Worm (Caenorhabditis elegans): ENCODE results near the gene nlr-1.

The nlr-1 gene

ce11 chrIV:12211292-12211691, 33.2 kb upstream of the nlr-1 start:
- TF ChIP-seq nhr-23 (tag; optimal IDR thresholded peaks at IDR 0.05) = no peak
- no peak for TF ChIP-seq gmeb-1 (tag; optimal IDR thresholded peaks at IDR 0.05)
- no peak for TF ChIP-seq C34F6.9 (tag; optimal IDR thresholded peaks at IDR 0.05)
- TF ChIP-seq nhr-25 (tag; optimal IDR thresholded peaks at IDR 0.05) = no peak
- TF ChIP-seq nhr-6 (tag; optimal IDR thresholded peaks at IDR 0.05) = no peak
- TF ChIP-seq unc-39 (tag; optimal IDR thresholded peaks at IDR 0.05) = no peak

ce11 chrIV:12208984-12209676, 31.0 kb upstream of the nlr-1 start, which contains the start of the genes marb-1 and F35G2.3:
Gene marb-1, minus strand, starts transcription at chrIV:12209010.
Gene F35G2.3, plus strand, starts transcription at chrIV:12209626.
- TF ChIP-seq aly-2 (tag; optimal IDR thresholded peaks at IDR 0.05) (no peak), nhr-129 (tag; optimal IDR thresholded peaks at IDR 0.05) (peak; percentile 61), ceh-16 (tag; optimal IDR thresholded peaks at IDR 0.05) (no peak), mdl-1 (tag; optimal IDR thresholded peaks at IDR 0.05) (no peak), C34F6.9 (tag; optimal IDR thresholded peaks at IDR 0.05) (peak; percentile 70), fos-1 (tag; optimal IDR thresholded peaks at IDR 0.05) (no peak), F13H6.1 (tag; optimal IDR thresholded peaks at IDR 0.05) (peak; percentile 26), gmeb-1 (tag; optimal IDR thresholded peaks at IDR 0.05) (peak; percentile 94), R02D3.7 (tag; optimal IDR thresholded peaks at IDR 0.05) (peak; percentile 93), peb-1 (tag; optimal IDR thresholded peaks at IDR 0.05) (no peak), blmp-1 (tag; optimal IDR thresholded peaks at IDR 0.05; ENCODE audit: insufficient read depth) (no peak), nhr-21 (tag; optimal IDR thresholded peaks at IDR 0.05) (peak; percentile 45), lin-39 (tag; optimal IDR thresholded peaks at IDR 0.05) (no peak), lsy-2 (tag; optimal IDR thresholded peaks at IDR 0.05) (peak; percentile 29 to 80), mab-5 (tag; optimal IDR thresholded peaks at IDR 0.05) (no peak), unc-55 (GFP tag; optimal IDR thresholded peaks at IDR 0.05) (peak; percentile 77), crh-2 (tag; optimal IDR thresholded peaks at IDR 0.05) (peak; percentile 54), nhr-12 (tag; optimal IDR thresholded peaks at IDR 0.05) (no peak), sma-9 (GFP tag; optimal IDR thresholded peaks at IDR 0.05) (peak; percentile 31), sma-9 (tag; optimal IDR thresholded peaks at IDR 0.05) (no peak), nhr-6 (tag; optimal IDR thresholded peaks at IDR 0.05) (no peak), ztf-1 (GFP tag; conservative IDR thresholded peaks at IDR 0.05) (no peak), lin-13 (GFP tag; optimal IDR thresholded peaks at IDR 0.05) (peak; percentile 24), sma-3 (GFP tag; optimal IDR thresholded peaks at IDR 0.05) (peak; percentile 20)

- TF ChIP-seq ama-1 (optimal IDR thresholded peaks at IDR 0.05) = peak; percentile 51
- no peak for TF ChIP-seq sma-3 (GFP tag; optimal IDR thresholded peaks at IDR 0.05)
- TF ChIP-seq nhr-129 (tag; optimal IDR thresholded peaks at IDR 0.05) = peak; percentile 47
- TF ChIP-seq nhr-237 (tag; optimal IDR thresholded peaks at IDR 0.05) = no peak
Observed at ce11 chrIV:12207873-12208272, 29.7 kb upstream of the nlr-1 start.

ce11 chrIV:12207454-12207853, 29.3 kb upstream of the nlr-1 start:
- TF ChIP-seq ceh-16 (tag; optimal IDR thresholded peaks at IDR 0.05) (no peak), nhr-11 (tag; optimal IDR thresholded peaks at IDR 0.05) (no peak), sma-9 (GFP tag; optimal IDR thresholded peaks at IDR 0.05) (no peak), sma-9 (tag; optimal IDR thresholded peaks at IDR 0.05) (no peak), C34F6.9 (tag; optimal IDR thresholded peaks at IDR 0.05) (no peak), lsy-2 (tag; optimal IDR thresholded peaks at IDR 0.05) (no peak), egl-27 (tag; optimal IDR thresholded peaks at IDR 0.05) (no peak), ztf-11 (tag; optimal IDR thresholded peaks at IDR 0.05) (no peak), ztf-4 (tag; optimal IDR thresholded peaks at IDR 0.05) (no peak), peb-1 (tag; optimal IDR thresholded peaks at IDR 0.05) (no peak), mbf-1 (tag; optimal IDR thresholded peaks at IDR 0.05) (no peak), nhr-21 (tag; optimal IDR thresholded peaks at IDR 0.05) (no peak), fos-1 (tag; optimal IDR thresholded peaks at IDR 0.05) (no peak), ZK546.5 (tag; optimal IDR thresholded peaks at IDR 0.05) (no peak), mab-5 (tag; optimal IDR thresholded peaks at IDR 0.05) (no peak)

- TF ChIP-seq ZK546.5 (tag; optimal IDR thresholded peaks at IDR 0.05) (no peak), lin-39 (tag; optimal IDR thresholded peaks at IDR 0.05) (no peak), nhr-129 (tag; optimal IDR thresholded peaks at IDR 0.05) (peak; percentile 43), gmeb-1 (tag; optimal IDR thresholded peaks at IDR 0.05) (no peak), zag-1 (tag; optimal IDR thresholded peaks at IDR 0.05) (no peak), mbf-1 (tag; optimal IDR thresholded peaks at IDR 0.05) (no peak), mab-5 (tag; optimal IDR thresholded peaks at IDR 0.05) (no peak)
Observed at ce11 chrIV:12203968-12204367, 25.8 kb upstream of the nlr-1 start.

Data from whole organism, L2 larva.